Fruit fly (Drosophila melanogaster) whole organism, embryonic: ENCODE results near the gene ps.

Experiments used
- ATbp ChIP-seq: fragments of 200-800 bp; sonication (Bioruptor generic); optimal IDR thresholded peaks from 2 replicates; lab custom pipeline; 2017; ENCODE audit warnings: missing biosample characterization, mild to moderate bottlenecking, missing genetic modification characterization, missing genetic modification reagents
- Atf-2 ChIP-seq: fragments of 200-800 bp; sonication (Bioruptor generic); optimal IDR thresholded peaks from 2 replicates; lab custom pipeline; 2016; ENCODE audit warnings: missing biosample characterization, missing genetic modification characterization
- Atf6 ChIP-seq: fragments of 200-800 bp; sonication (Bioruptor generic); IDR thresholded peaks from 2 replicates; pipeline ENCODE4 v1.3.6; 2022; ENCODE audit warnings: missing biosample characterization, missing genetic modification characterization
- CG13894 ChIP-seq: fragments of 200-800 bp; sonication (Bioruptor generic); optimal IDR thresholded peaks from 3 replicates; lab custom pipeline; 2018; ENCODE audit warnings: missing biosample characterization, mild to moderate bottlenecking, missing genetic modification characterization, moderate library complexity
- CG16863 ChIP-seq: fragments of 200-800 bp; sonication (Bioruptor generic); optimal IDR thresholded peaks from 3 replicates; lab custom pipeline; 2016; ENCODE audit warnings: missing biosample characterization, missing genetic modification characterization
- CG17568 ChIP-seq: fragments of 200-800 bp; sonication (Bioruptor generic); optimal IDR thresholded peaks from 2 replicates; lab custom pipeline; 2018; ENCODE audit warnings: missing biosample characterization, mild to moderate bottlenecking, missing genetic modification characterization, moderate library complexity
- CG18599 ChIP-seq: fragments of 200-800 bp; sonication (Bioruptor generic); optimal IDR thresholded peaks from 3 replicates; lab custom pipeline; 2017; ENCODE audit warnings: missing biosample characterization, missing genetic modification characterization, mild to moderate bottlenecking, moderate library complexity, missing genetic modification reagents
- CG2199 ChIP-seq: fragments of 200-800 bp; sonication (Bioruptor generic); IDR thresholded peaks from 3 replicates; pipeline ENCODE4 v1.3.6; 2022; ENCODE audit warnings: missing biosample characterization, missing genetic modification characterization
- CG2712 ChIP-seq: fragments of 200-800 bp; optimal IDR thresholded peaks from 3 replicates; lab custom pipeline; 2019; ENCODE audit warnings: missing biosample characterization, mild to moderate bottlenecking, missing genetic modification characterization, moderate library complexity
- CG31441 ChIP-seq: fragments of 200-800 bp; sonication (Bioruptor generic); IDR thresholded peaks from 2 replicates; pipeline ENCODE4 v1.3.6; 2022; ENCODE audit warnings: missing biosample characterization, missing genetic modification characterization
- CG32532 ChIP-seq: fragments of 200-800 bp; sonication (Bioruptor generic); IDR thresholded peaks from 2 replicates; pipeline ENCODE4 v1.3.6; 2022; ENCODE audit warnings: missing biosample characterization, missing genetic modification characterization
- CG4424 ChIP-seq: fragments of 200-800 bp; sonication (Bioruptor generic); optimal IDR thresholded peaks from 3 replicates; lab custom pipeline; 2016; ENCODE audit warnings: missing biosample characterization, missing genetic modification characterization
- CG4820 ChIP-seq: fragments of 200-800 bp; sonication (Bioruptor generic); optimal IDR thresholded peaks from 3 replicates; lab custom pipeline; 2016; ENCODE audit warnings: missing biosample characterization, missing genetic modification characterization
- CG6175 ChIP-seq: fragments of 200-800 bp; sonication (Bioruptor generic); IDR thresholded peaks from 3 replicates; pipeline ENCODE4 v1.3.6; 2022; ENCODE audit warnings: missing biosample characterization, missing genetic modification characterization
- CG8944 ChIP-seq: fragments of 200-800 bp; sonication (Bioruptor generic); optimal IDR thresholded peaks from 3 replicates; lab custom pipeline; 2016; ENCODE audit warnings: missing biosample characterization, missing genetic modification characterization
- CG9817 ChIP-seq: fragments of 200-800 bp; sonication (Bioruptor generic); optimal IDR thresholded peaks from 2 replicates; lab custom pipeline; 2018; ENCODE audit warnings: missing biosample characterization, mild to moderate bottlenecking, missing genetic modification characterization, moderate library complexity
- CG9932 ChIP-seq: fragments of 200-800 bp; sonication (Bioruptor generic); IDR thresholded peaks from 2 replicates; pipeline ENCODE4 v1.3.6; 2022; ENCODE audit warnings: missing biosample characterization, missing genetic modification characterization
- Camta ChIP-seq: fragments of 200-800 bp; sonication (Bioruptor generic); optimal IDR thresholded peaks from 2 replicates; lab custom pipeline; 2016; ENCODE audit warnings: missing biosample characterization, missing genetic modification characterization
- Chrac-16 ChIP-seq: fragments of 200-800 bp; sonication (Bioruptor generic); optimal IDR thresholded peaks from 3 replicates; lab custom pipeline; 2016; ENCODE audit warnings: missing biosample characterization, missing genetic modification characterization
- Deaf1 ChIP-seq: fragments of 200-800 bp; optimal IDR thresholded peaks from 3 replicates; lab custom pipeline; 2019; ENCODE audit warnings: missing biosample characterization, mild to moderate bottlenecking, missing genetic modification characterization, moderate library complexity
- Fer1 ChIP-seq: fragments of 200-800 bp; sonication (Bioruptor generic); optimal IDR thresholded peaks from 2 replicates; lab custom pipeline; 2017; ENCODE audit warnings: missing biosample characterization, mild to moderate bottlenecking, missing genetic modification characterization
- HHEX ChIP-seq: fragments of 200-800 bp; sonication (Bioruptor generic); optimal IDR thresholded peaks from 3 replicates; lab custom pipeline; 2017; ENCODE audit warnings: missing biosample characterization, mild to moderate bottlenecking, missing genetic modification characterization, missing genetic modification reagents
- HLH54F ChIP-seq: fragments of 200-800 bp; sonication (Bioruptor generic); optimal IDR thresholded peaks from 3 replicates; lab custom pipeline; 2016; ENCODE audit warnings: missing biosample characterization, missing genetic modification characterization
- Hr51 ChIP-seq, 2 experiments: fragments of 200-800 bp; sonication (Bioruptor generic); optimal IDR thresholded peaks; 2 replicates in 1 of 2; 3 replicates in 1 of 2; lab custom pipeline; 2016 to 2018; ENCODE audit warnings: missing biosample characterization in 2 of 2, missing genetic modification characterization in 2 of 2, mild to moderate bottlenecking in 1 of 2, moderate library complexity in 1 of 2
- Lhr ChIP-seq: fragments of 200-800 bp; sonication (Bioruptor generic); optimal IDR thresholded peaks from 3 replicates; lab custom pipeline; 2017; ENCODE audit warnings: mild to moderate bottlenecking, missing biosample characterization, missing genetic modification reagents, missing genetic modification characterization
- Six4 ChIP-seq: fragments of 200-800 bp; sonication (Bioruptor generic); optimal IDR thresholded peaks from 2 replicates; lab custom pipeline; 2016; ENCODE audit warnings: missing biosample characterization, missing genetic modification characterization
- Spps ChIP-seq: fragments of 200-800 bp; sonication (Bioruptor generic); optimal IDR thresholded peaks from 2 replicates; lab custom pipeline; 2018; ENCODE audit warnings: missing biosample characterization, mild to moderate bottlenecking, missing genetic modification characterization
- Trl ChIP-seq, 3 experiments: fragments of >200 bp in 2 of 3; fragments of 200-800 bp in 1 of 3; sonication (Bioruptor generic) in 1 of 3; optimal IDR thresholded peaks; 2 replicates in 1 of 3; 3 replicates in 2 of 3; lab custom pipeline; 2016 to 2017; ENCODE audit warnings: missing biosample characterization in 1 of 3, missing genetic modification characterization in 1 of 3
- Xbp1 ChIP-seq: fragments of 200-800 bp; sonication (Bioruptor generic); optimal IDR thresholded peaks from 3 replicates; lab custom pipeline; 2016; ENCODE audit warnings: missing biosample characterization, mild to moderate bottlenecking, missing genetic modification characterization
- Xrp1 ChIP-seq: fragments of 200-800 bp; sonication (Bioruptor generic); IDR thresholded peaks from 2 replicates; pipeline ENCODE4 v1.3.6; 2022; ENCODE audit warnings: missing biosample characterization, missing genetic modification characterization
- abd-A ChIP-seq: fragments of 200-800 bp; sonication (Bioruptor generic); optimal IDR thresholded peaks from 3 replicates; lab custom pipeline; 2019; ENCODE audit warnings: missing biosample characterization, mild to moderate bottlenecking, missing genetic modification characterization, moderate library complexity
- bab2 ChIP-seq: fragments of 200-800 bp; sonication (Bioruptor generic); optimal IDR thresholded peaks from 2 replicates; lab custom pipeline; 2016; ENCODE audit warnings: missing biosample characterization, missing genetic modification characterization
- cg ChIP-seq: fragments of 200-800 bp; sonication (Bioruptor generic); optimal IDR thresholded peaks from 3 replicates; lab custom pipeline; 2019; ENCODE audit warnings: missing biosample characterization, mild to moderate bottlenecking, missing genetic modification characterization, moderate library complexity
- crol ChIP-seq: fragments of 200-800 bp; sonication (Bioruptor generic); IDR thresholded peaks from 2 replicates; pipeline ENCODE4 v1.3.6; 2022; ENCODE audit warnings: missing biosample characterization, missing genetic modification characterization
- knrl ChIP-seq: fragments of 200-800 bp; sonication (Bioruptor generic); IDR thresholded peaks from 3 replicates; pipeline ENCODE4 v1.3.6; 2022; ENCODE audit warnings: missing biosample characterization, missing genetic modification characterization; ENCODE audit not compliant: partially characterized antibody
- lab ChIP-seq: fragments of 200-800 bp; sonication (Bioruptor generic); optimal IDR thresholded peaks from 3 replicates; lab custom pipeline; 2017; ENCODE audit warnings: missing biosample characterization, missing genetic modification characterization, mild to moderate bottlenecking, moderate library complexity, missing genetic modification reagents
- mirr ChIP-seq: fragments of 200-800 bp; sonication (Bioruptor generic); optimal IDR thresholded peaks from 3 replicates; lab custom pipeline; 2018; ENCODE audit warnings: missing biosample characterization, mild to moderate bottlenecking, missing genetic modification characterization
- ranshi ChIP-seq: fragments of 200-800 bp; sonication (Bioruptor generic); IDR thresholded peaks from 2 replicates; pipeline ENCODE4 v1.3.6; 2022; ENCODE audit warnings: missing biosample characterization, missing genetic modification characterization
- row ChIP-seq: fragments of 200-800 bp; sonication (Bioruptor generic); IDR thresholded peaks from 3 replicates; pipeline ENCODE4 v1.3.6; 2022; ENCODE audit warnings: missing biosample characterization, missing genetic modification characterization
- sd ChIP-seq: fragments of 200-800 bp; sonication (Bioruptor generic); optimal IDR thresholded peaks from 3 replicates; lab custom pipeline; 2018; ENCODE audit warnings: missing biosample characterization, mild to moderate bottlenecking, missing genetic modification characterization, moderate library complexity
- seq ChIP-seq: fragments of 200-800 bp; sonication (Bioruptor generic); IDR thresholded peaks from 2 replicates; pipeline ENCODE4 v1.3.6; 2022; ENCODE audit warnings: missing biosample characterization, missing genetic modification characterization
- sr ChIP-seq: fragments of 200-800 bp; sonication (Bioruptor generic); IDR thresholded peaks from 3 replicates; pipeline ENCODE4 v1.3.6; 2022; ENCODE audit warnings: missing biosample characterization, missing genetic modification characterization
- usp ChIP-seq: fragments of >200 bp; optimal IDR thresholded peaks from 2 replicates; lab custom pipeline; 2017; ENCODE audit warnings: missing biosample characterization, missing genetic modification characterization
- zf30C ChIP-seq: fragments of 200-800 bp; sonication (Bioruptor generic); optimal IDR thresholded peaks from 3 replicates; lab custom pipeline; 2018; ENCODE audit warnings: missing biosample characterization, mild to moderate bottlenecking, missing genetic modification characterization

The ps gene

dm6 chr3R:9491065-9491567 is 73.4 kb downstream of the ps start (continued):
- TF ChIP-seq CG17568 (GFP tag; lab: Kevin White, UChicago) (no peak), Camta (GFP tag; lab: Kevin White, UChicago) (no peak), CG13894 (tag; lab: Kevin White, UChicago) (peak; percentile 75), CG9817 (no peak), bab2 (GFP tag; lab: Kevin White, UChicago) (no peak), CG32532 (GFP tag; lab: Robert Waterston, UW) (0 out of 2 replicates have a peak, but pooled peaks have one; percentile 26), Trl (optimal IDR thresholded peaks at IDR 0.05; lab: Kevin White, UChicago) (no peak), Trl (GFP tag; optimal IDR thresholded peaks at IDR 0.05; lab: Kevin White, UChicago) (no peak), Chrac-16 (GFP tag; lab: Kevin White, UChicago) (no peak), sr (no peak), zf30C (no peak), Lhr (GFP tag; lab: Kevin White, UChicago) (no peak), Atf6 (GFP tag; lab: Robert Waterston, UW) (no peak), Xrp1 (GFP tag; lab: Robert Waterston, UW) (no peak), mirr (GFP tag; lab: Kevin White, UChicago) (peak; percentile 75), Spps (tag; lab: Kevin White, UChicago) (no peak), ATbp (no peak), CG2712 (tag; lab: Kevin White, UChicago) (no peak), Atf-2 (GFP tag; lab: Kevin White, UChicago) (no peak), HHEX (GFP tag; lab: Kevin White, UChicago) (no peak), CG4424 (GFP tag; lab: Kevin White, UChicago) (no peak), CG2199 (no peak), knrl (GFP tag; lab: Robert Waterston, UW) (no peak), Hr51 (GFP tag; optimal IDR thresholded peaks at IDR 0.05; lab: Kevin White, UChicago) (peak in 1 of 2 experiments; percentile 71), Fer1 (GFP tag; lab: Kevin White, UChicago) (peak; percentile 34), CG8944 (GFP tag; lab: Kevin White, UChicago) (no peak), CG4820 (GFP tag; lab: Kevin White, UChicago) (no peak), cg (GFP tag; lab: Kevin White, UChicago) (peak; percentile 35), Six4 (no peak), crol (GFP tag; lab: Robert Waterston, UW) (peak; percentile 90), CG6175 (GFP tag; lab: Robert Waterston, UW) (no peak)

- TF ChIP-seq seq (GFP tag; lab: Robert Waterston, UW): 0 out of 2 replicates have a peak, but pooled peaks have one; percentile 13
- TF ChIP-seq sd (tag; lab: Kevin White, UChicago): peak; percentile 13
- TF ChIP-seq Xbp1 (GFP tag; lab: Kevin White, UChicago): no peak
- TF ChIP-seq crol (GFP tag; lab: Robert Waterston, UW): peak; percentile 65
- TF ChIP-seq lab: peak; percentile 11
- TF ChIP-seq CG16863: no peak
- TF ChIP-seq ranshi (GFP tag; lab: Robert Waterston, UW): 0 out of 2 replicates have a peak, but pooled peaks have one; percentile 10
- peak; percentile 45 for TF ChIP-seq mirr (GFP tag; lab: Kevin White, UChicago)
- no peak for TF ChIP-seq usp
- no peak for TF ChIP-seq CG31441 (GFP tag; lab: Robert Waterston, UW)
- TF ChIP-seq HLH54F (GFP tag; lab: Kevin White, UChicago): no peak
- TF ChIP-seq CG18599: peak; percentile 28
- TF ChIP-seq row: 0 out of 3 replicates have a peak, but pooled peaks have one; percentile 33
- TF ChIP-seq CG9932: 0 out of 2 replicates have a peak, but pooled peaks have one; percentile 25
- TF ChIP-seq cg (GFP tag; lab: Kevin White, UChicago): peak; percentile 43
- peak; percentile 52 for TF ChIP-seq Deaf1 (tag; lab: Kevin White, UChicago)
- TF ChIP-seq abd-A: peak; percentile 95
- TF ChIP-seq, all 482 proteins: peak for 12
Observed at dm6 chr3R:9492100-9492499, 74.4 kb downstream of the ps start.
